Fruit fly (Drosophila melanogaster): Measurements from ENCODE around the gene AkhR.

Gene AkhR

dm6 chr2L:6716182-6716770, at the start of gene AkhR:
Gene AkhR (minus strand): TSS chr2L:6716186.
- TF ChIP-seq insv (optimal IDR thresholded peaks at IDR 0.05), result no peak
- no peak for TF ChIP-seq Sin3A (optimal IDR thresholded peaks at IDR 0.05)
- TF ChIP-seq ttk (optimal IDR thresholded peaks at IDR 0.05), result no peak
- no peak for TF ChIP-seq h (optimal IDR thresholded peaks at IDR 0.05)
- no peak for TF ChIP-seq psq (optimal IDR thresholded peaks at IDR 0.05)
- no peak for TF ChIP-seq Myc (optimal IDR thresholded peaks at IDR 0.05)

- TF ChIP-seq h (optimal IDR thresholded peaks at IDR 0.05), result no peak
- TF ChIP-seq Sin3A (optimal IDR thresholded peaks at IDR 0.05), result no peak
Measured at dm6 chr2L:6759528-6759927, 43.5 kb upstream of the AkhR start, which contains the start of gene CG11322. Gene CG11322 (minus strand): TSS chr2L:6759628.

DNA sequence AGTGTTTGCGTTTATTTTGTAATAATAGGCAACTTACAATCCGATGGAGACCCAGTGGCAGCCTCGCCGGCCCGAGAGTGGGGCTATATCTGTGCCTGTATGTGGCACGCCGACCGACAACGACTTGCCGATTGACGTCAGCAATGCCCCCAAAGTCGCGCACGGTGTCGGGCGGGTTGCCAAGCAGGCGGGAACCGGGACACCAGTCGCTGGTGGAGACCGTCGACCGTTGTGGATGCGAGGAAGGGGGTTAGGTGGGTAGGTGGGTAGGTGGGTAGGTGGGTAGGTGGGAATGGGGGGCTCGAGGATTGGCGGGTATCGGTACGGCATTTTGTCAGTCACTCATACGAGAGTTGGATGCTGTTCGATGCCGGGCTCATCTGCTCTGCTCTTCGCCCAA, 35.1 kb upstream of the AkhR start:
- no peak for TF ChIP-seq Sin3A (optimal IDR thresholded peaks at IDR 0.05)
- no peak for TF ChIP-seq Myc (optimal IDR thresholded peaks at IDR 0.05)
- TF ChIP-seq ttk (optimal IDR thresholded peaks at IDR 0.05), result no peak
- no peak for TF ChIP-seq h (optimal IDR thresholded peaks at IDR 0.05)
- TF ChIP-seq insv (optimal IDR thresholded peaks at IDR 0.05), result no peak
- TF ChIP-seq psq (optimal IDR thresholded peaks at IDR 0.05), result no peak

DNA sequence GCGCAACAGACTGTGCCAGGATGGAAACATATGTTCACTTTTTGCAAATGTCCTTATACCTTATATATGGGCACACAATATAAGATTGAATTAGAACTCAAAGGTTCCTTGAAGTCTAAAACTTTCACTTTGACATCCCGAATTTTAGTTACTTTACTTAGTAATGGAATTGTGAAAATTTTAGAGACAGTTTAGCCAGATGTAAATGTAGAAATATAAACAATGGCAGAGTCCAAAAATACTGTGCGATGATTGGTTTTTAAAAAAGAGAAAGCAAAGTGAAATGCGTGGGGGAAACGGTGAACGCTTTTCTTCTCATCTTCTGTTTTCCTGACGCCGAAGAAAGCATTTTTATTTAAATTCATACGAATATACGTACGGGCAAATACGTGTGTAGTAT, 31.8 kb upstream of the AkhR start, which contains the start of gene CG44271:
Gene CG44271, minus strand, starts transcription at position 101 of the 400 bp plus-strand sequence.
- no peak for TF ChIP-seq ttk (optimal IDR thresholded peaks at IDR 0.05)
- no peak for TF ChIP-seq insv (optimal IDR thresholded peaks at IDR 0.05)
- no peak for TF ChIP-seq Sin3A (optimal IDR thresholded peaks at IDR 0.05)
- no peak for TF ChIP-seq Myc (optimal IDR thresholded peaks at IDR 0.05)

- no peak for TF ChIP-seq ttk (optimal IDR thresholded peaks at IDR 0.05)
- TF ChIP-seq psq (optimal IDR thresholded peaks at IDR 0.05), result no peak
- TF ChIP-seq Myc (optimal IDR thresholded peaks at IDR 0.05), result no peak
- no peak for TF ChIP-seq h (optimal IDR thresholded peaks at IDR 0.05)
- no peak for TF ChIP-seq Sin3A (optimal IDR thresholded peaks at IDR 0.05)
- TF ChIP-seq insv (optimal IDR thresholded peaks at IDR 0.05), result no peak
Measured at dm6 chr2L:6745522-6745921, 29.5 kb upstream of the AkhR start, which contains the start of gene CG31910. Gene CG31910 (minus strand): TSS chr2L:6745622.

- no peak for TF ChIP-seq Sin3A (optimal IDR thresholded peaks at IDR 0.05)
- no peak for TF ChIP-seq insv (optimal IDR thresholded peaks at IDR 0.05)
- no peak for TF ChIP-seq ttk (optimal IDR thresholded peaks at IDR 0.05)
- TF ChIP-seq psq (optimal IDR thresholded peaks at IDR 0.05), result no peak
- no peak for TF ChIP-seq Myc (optimal IDR thresholded peaks at IDR 0.05)
- TF ChIP-seq h (optimal IDR thresholded peaks at IDR 0.05), result no peak
Measured at dm6 chr2L:6741980-6742591, 26.1 kb upstream of the AkhR start, which contains the start of gene meng. Gene meng (plus strand): TSS chr2L:6742502.

DNA sequence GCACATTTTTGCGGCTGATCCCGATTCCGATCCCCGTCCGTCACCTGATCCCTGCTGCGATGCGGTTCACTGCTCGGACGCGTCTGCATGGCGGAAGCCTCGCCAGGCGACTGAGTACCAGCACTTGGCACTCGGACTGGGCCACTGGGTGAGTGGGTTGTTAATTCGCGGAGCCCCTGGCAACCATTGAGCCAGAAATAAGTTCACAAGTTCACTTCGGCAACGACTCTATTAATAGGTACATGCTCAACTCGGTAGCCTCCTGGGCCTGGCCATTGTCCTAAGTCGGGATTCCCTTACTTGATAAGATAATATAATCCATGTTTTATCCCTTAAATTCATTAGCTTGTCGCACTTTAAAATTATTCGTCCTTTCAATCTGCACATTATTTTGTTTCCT, 24.1 kb upstream of the AkhR start, which contains the start of gene TTLL3A:
Gene TTLL3A, minus strand, starts transcription at position 101 of the 400 bp plus-strand sequence.
- TF ChIP-seq ttk (optimal IDR thresholded peaks at IDR 0.05) (no peak), Sin3A (optimal IDR thresholded peaks at IDR 0.05) (no peak), Myc (optimal IDR thresholded peaks at IDR 0.05) (no peak), psq (optimal IDR thresholded peaks at IDR 0.05) (no peak), h (optimal IDR thresholded peaks at IDR 0.05) (no peak)

DNA sequence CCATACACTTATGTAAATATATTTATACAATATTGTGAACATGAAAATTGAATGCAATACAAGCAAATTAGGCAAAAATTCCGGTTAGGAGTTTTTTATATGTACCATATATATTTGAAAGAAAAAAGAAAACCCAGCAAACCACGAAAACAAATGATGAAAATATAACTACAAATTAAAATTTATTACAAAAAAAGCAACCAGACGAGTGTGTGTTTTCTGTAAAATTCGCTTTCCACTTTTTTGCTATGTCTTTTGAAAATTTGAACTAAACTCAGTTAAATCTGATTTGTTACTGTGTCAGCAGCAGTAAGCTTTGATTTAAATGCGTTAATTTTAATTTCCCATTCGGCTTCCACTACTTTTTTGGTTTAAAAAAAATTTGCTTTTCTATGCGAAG, 16.6 kb upstream of the AkhR start, which contains the start of gene TTLL3B:
Gene TTLL3B, plus strand, starts transcription at position 301 of the 400 bp plus-strand sequence.
- no peak for TF ChIP-seq insv (optimal IDR thresholded peaks at IDR 0.05)
- TF ChIP-seq ttk (optimal IDR thresholded peaks at IDR 0.05), result no peak
- TF ChIP-seq Myc (optimal IDR thresholded peaks at IDR 0.05), result no peak
- no peak for TF ChIP-seq h (optimal IDR thresholded peaks at IDR 0.05)
- no peak for TF ChIP-seq psq (optimal IDR thresholded peaks at IDR 0.05)
- no peak for TF ChIP-seq Sin3A (optimal IDR thresholded peaks at IDR 0.05)

DNA sequence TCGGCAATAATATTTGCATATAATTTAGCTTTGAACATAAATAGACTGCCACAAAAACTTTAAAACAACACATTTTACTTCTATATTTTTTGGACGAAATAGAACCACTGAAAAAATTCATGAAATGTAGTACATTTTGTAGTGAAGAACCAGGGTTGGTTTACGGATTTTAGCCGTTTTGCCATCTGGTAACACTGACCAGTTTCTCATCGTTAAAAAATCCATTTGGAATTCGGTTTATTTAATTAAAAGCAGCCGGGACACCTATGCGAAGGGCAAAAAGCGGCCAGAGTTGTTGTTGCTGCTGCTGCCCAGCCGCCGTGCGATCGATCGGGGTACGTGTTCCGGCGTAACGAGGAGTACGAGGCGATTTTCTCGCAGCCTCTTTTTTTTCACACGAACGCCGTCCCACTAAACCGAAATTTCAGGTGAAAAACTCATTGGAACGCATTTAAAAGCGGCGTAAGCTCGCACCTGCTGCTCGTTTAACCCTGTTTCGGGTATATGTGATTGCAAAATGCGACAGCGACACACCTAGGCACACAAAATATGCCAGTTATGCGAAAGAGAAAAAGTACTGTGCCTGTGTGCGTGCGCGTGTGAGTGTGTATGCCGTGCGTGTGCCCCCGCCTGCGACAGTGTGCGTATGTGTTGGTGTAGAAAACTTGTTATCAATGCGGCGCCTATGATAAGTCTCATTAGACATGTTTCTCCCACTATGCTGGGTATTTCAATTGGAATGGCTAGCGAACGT, 7.9 kb upstream of the AkhR start, which contains the start of gene Liprin-alpha:
Gene Liprin-alpha, plus strand, starts transcription at position 154 of the 754 bp plus-strand sequence.
- TF ChIP-seq psq (optimal IDR thresholded peaks at IDR 0.05) (no peak), ttk (optimal IDR thresholded peaks at IDR 0.05) (no peak), insv (optimal IDR thresholded peaks at IDR 0.05) (no peak), h (optimal IDR thresholded peaks at IDR 0.05) (no peak), Myc (optimal IDR thresholded peaks at IDR 0.05) (no peak), Sin3A (optimal IDR thresholded peaks at IDR 0.05) (no peak)

dm6 chr2L:6722822-6723749, 7.1 kb upstream of the AkhR start, which contains the start of gene homer:
Gene homer (minus strand): TSS chr2L:6723359.
- TF ChIP-seq Myc (optimal IDR thresholded peaks at IDR 0.05) (no peak), psq (optimal IDR thresholded peaks at IDR 0.05) (no peak), ttk (optimal IDR thresholded peaks at IDR 0.05) (no peak), Sin3A (optimal IDR thresholded peaks at IDR 0.05) (no peak), insv (optimal IDR thresholded peaks at IDR 0.05) (no peak), h (optimal IDR thresholded peaks at IDR 0.05) (no peak)

dm6 chr2L:6721710-6722109, 5.7 kb upstream of the AkhR start:
- TF ChIP-seq insv (optimal IDR thresholded peaks at IDR 0.05), result no peak
